Fruit fly (Drosophila melanogaster): Measurements from ENCODE around the gene mesh.
A peak's percentile ranks its signal among the peaks of the same experiment; 100 is the strongest.

Gene mesh

dm6 chr3R:31215830-31216229 is 20.3 kb upstream of the mesh start, which contains the start of gene CG15561 (continued):
- no peak for TF ChIP-seq CG10462 (GFP tag; optimal IDR thresholded peaks at IDR 0.05)
- TF ChIP-seq yki (optimal IDR thresholded peaks at IDR 0.05): no peak
- TF ChIP-seq CG15269 (tag; optimal IDR thresholded peaks at IDR 0.05): no peak
- peak; percentile 50 for TF ChIP-seq Bdp1 (GFP tag; optimal IDR thresholded peaks at IDR 0.05)
- no peak for TF ChIP-seq Optix (GFP tag; IDR thresholded peaks at IDR 0.05)
- no peak for TF ChIP-seq Dfd (GFP tag; optimal IDR thresholded peaks at IDR 0.05)
- TF ChIP-seq CG6254 (GFP tag; optimal IDR thresholded peaks at IDR 0.05): peak; percentile 100
- no peak for TF ChIP-seq exex (tag; optimal IDR thresholded peaks at IDR 0.05)
- no peak for TF ChIP-seq Doc3 (GFP tag; IDR thresholded peaks at IDR 0.05; ENCODE audit: partially characterized antibody)
- TF ChIP-seq CG31388 (GFP tag; optimal IDR thresholded peaks at IDR 0.05): no peak
- TF ChIP-seq Jarid2 (GFP tag; optimal IDR thresholded peaks at IDR 0.05): no peak
- TF ChIP-seq scrt (GFP tag; optimal IDR thresholded peaks at IDR 0.05): no peak
- no peak for TF ChIP-seq CG34422 (GFP tag; IDR thresholded peaks at IDR 0.05)
- no peak for TF ChIP-seq Doc2 (GFP tag; IDR thresholded peaks at IDR 0.05)
- TF ChIP-seq amos (GFP tag; IDR thresholded peaks at IDR 0.05; ENCODE audit: partially characterized antibody): no peak
- peak; percentile 9 for TF ChIP-seq CG10147 (GFP tag; optimal IDR thresholded peaks at IDR 0.05)
- no peak for TF ChIP-seq CG4707 (GFP tag; optimal IDR thresholded peaks at IDR 0.05)
- peak; percentile 44 for TF ChIP-seq NC2β (GFP tag; optimal IDR thresholded peaks at IDR 0.05)
- no peak for TF ChIP-seq Hmx (GFP tag; optimal IDR thresholded peaks at IDR 0.05)
- peak; percentile 82 for TF ChIP-seq sens (GFP tag)
- no peak for TF ChIP-seq CG2199 (GFP tag; IDR thresholded peaks at IDR 0.05)
- no peak for TF ChIP-seq jing (GFP tag; optimal IDR thresholded peaks at IDR 0.05)
- TF ChIP-seq pum (GFP tag; optimal IDR thresholded peaks at IDR 0.05): peak; percentile 35
- no peak for TF ChIP-seq Scr (GFP tag; IDR thresholded peaks at IDR 0.05; ENCODE audit: partially characterized antibody)
- TF ChIP-seq eve (GFP tag; optimal IDR thresholded peaks at IDR 0.05): no peak
- peak; percentile 64 for TF ChIP-seq mirr (GFP tag; optimal IDR thresholded peaks at IDR 0.05)
- no peak for TF ChIP-seq sima (GFP tag; optimal IDR thresholded peaks at IDR 0.05)
- TF ChIP-seq CG18619 (GFP tag; optimal IDR thresholded peaks at IDR 0.05): peak; percentile 23
- peak; percentile 30 for TF ChIP-seq CG10979 (tag; optimal IDR thresholded peaks at IDR 0.05)
- no peak for TF ChIP-seq ind (GFP tag; optimal IDR thresholded peaks at IDR 0.05)
- TF ChIP-seq CG3407 (GFP tag; optimal IDR thresholded peaks at IDR 0.05): peak; percentile 49
- TF ChIP-seq CG8765 (GFP tag; IDR thresholded peaks at IDR 0.05): no peak
- TF ChIP-seq Nf-YB (GFP tag; optimal IDR thresholded peaks at IDR 0.05): no peak
- no peak for TF ChIP-seq Bteb2 (GFP tag; optimal IDR thresholded peaks at IDR 0.05)
- TF ChIP-seq CG4820 (GFP tag; optimal IDR thresholded peaks at IDR 0.05): no peak
- TF ChIP-seq zf30C (GFP tag; optimal IDR thresholded peaks at IDR 0.05): no peak
- no peak for TF ChIP-seq ttk (GFP tag; IDR thresholded peaks at IDR 0.05)
- TF ChIP-seq cg (GFP tag; optimal IDR thresholded peaks at IDR 0.05): no peak
- TF ChIP-seq HmgD (GFP tag; optimal IDR thresholded peaks at IDR 0.05): peak; percentile 0
- TF ChIP-seq slp2 (GFP tag; optimal IDR thresholded peaks at IDR 0.05): peak; percentile 15
- TF ChIP-seq CG2116 (GFP tag; optimal IDR thresholded peaks at IDR 0.05): peak; percentile 99
- no peak for TF ChIP-seq jigr1 (GFP tag; IDR thresholded peaks at IDR 0.05)
- no peak for TF ChIP-seq hb (GFP tag; IDR thresholded peaks at IDR 0.05; ENCODE audit: partially characterized antibody)
- no peak for TF ChIP-seq zen2 (GFP tag; IDR thresholded peaks at IDR 0.05; ENCODE audit: partially characterized antibody)
- peak; percentile 16 for TF ChIP-seq ash1 (GFP tag; optimal IDR thresholded peaks at IDR 0.05)
- TF ChIP-seq her (GFP tag; optimal IDR thresholded peaks at IDR 0.05): peak; percentile 43
- TF ChIP-seq Hr3 (GFP tag; optimal IDR thresholded peaks at IDR 0.05): no peak
- TF ChIP-seq D19A (tag; optimal IDR thresholded peaks at IDR 0.05): no peak
- TF ChIP-seq PHDP (tag; optimal IDR thresholded peaks at IDR 0.05): no peak
- no peak for TF ChIP-seq CkIIα-i1 (GFP tag; IDR thresholded peaks at IDR 0.05)
- TF ChIP-seq CG17802 (tag; optimal IDR thresholded peaks at IDR 0.05): peak; percentile 32
- no peak for TF ChIP-seq CG8478 (optimal IDR thresholded peaks at IDR 0.05)
- TF ChIP-seq CG1233 (GFP tag; optimal IDR thresholded peaks at IDR 0.05): peak; percentile 49
